Fruit fly (Drosophila melanogaster) whole organism, embryonic: ENCODE data around the gene CG14966.

Experiments
- ATbp ChIP-seq: fragments of 200-800 bp; sonication (Bioruptor generic); optimal IDR thresholded peaks from 2 replicates; lab custom pipeline; 2017; ENCODE audit warnings: missing biosample characterization, mild to moderate bottlenecking, missing genetic modification characterization, missing genetic modification reagents
- Ada2b ChIP-seq: fragments of 200-800 bp; sonication (Bioruptor generic); IDR thresholded peaks from 2 replicates; pipeline ENCODE4 v1.3.6; 2022; ENCODE audit warnings: missing biosample characterization, missing genetic modification characterization
- CG10209 ChIP-seq: fragments of 200-800 bp; sonication (Bioruptor generic); optimal IDR thresholded peaks from 3 replicates; lab custom pipeline; 2017; ENCODE audit warnings: missing biosample characterization, mild to moderate bottlenecking, missing genetic modification characterization, missing genetic modification reagents
- CG11696 ChIP-seq: fragments of 200-800 bp; sonication (Bioruptor generic); IDR thresholded peaks from 2 replicates; pipeline ENCODE4 v1.3.6; 2022; ENCODE audit warnings: missing biosample characterization, missing genetic modification characterization
- CG11723 ChIP-seq: fragments of 200-800 bp; sonication (Bioruptor generic); optimal IDR thresholded peaks from 2 replicates; lab custom pipeline; 2017; ENCODE audit warnings: missing biosample characterization, mild to moderate bottlenecking, missing genetic modification characterization
- CG12236 ChIP-seq: fragments of 200-800 bp; sonication (Bioruptor generic); optimal IDR thresholded peaks from 2 replicates; lab custom pipeline; 2016; ENCODE audit warnings: missing biosample characterization, missing genetic modification characterization
- CG12659 ChIP-seq: fragments of 200-800 bp; sonication (Bioruptor generic); optimal IDR thresholded peaks from 3 replicates; lab custom pipeline; 2017; ENCODE audit warnings: mild to moderate bottlenecking, missing biosample characterization, missing genetic modification reagents, missing genetic modification characterization
- CG13296 ChIP-seq: fragments of 200-800 bp; sonication (Bioruptor generic); optimal IDR thresholded peaks from 3 replicates; lab custom pipeline; 2018; ENCODE audit warnings: missing biosample characterization, mild to moderate bottlenecking, missing genetic modification characterization
- CG16813 ChIP-seq: fragments of 200-800 bp; sonication (Bioruptor generic); IDR thresholded peaks from 3 replicates; pipeline ENCODE4 v1.3.6; 2022; ENCODE audit warnings: missing biosample characterization, missing genetic modification characterization; ENCODE audit not compliant: partially characterized antibody
- CG2199 ChIP-seq: fragments of 200-800 bp; sonication (Bioruptor generic); IDR thresholded peaks from 3 replicates; pipeline ENCODE4 v1.3.6; 2022; ENCODE audit warnings: missing biosample characterization, missing genetic modification characterization
- CG2875 ChIP-seq: fragments of 200-800 bp; sonication (Bioruptor generic); optimal IDR thresholded peaks from 2 replicates; lab custom pipeline; 2017; ENCODE audit warnings: missing biosample characterization, mild to moderate bottlenecking, missing genetic modification characterization, missing genetic modification reagents
- CG30403 ChIP-seq: fragments of 200-800 bp; sonication (Bioruptor generic); optimal IDR thresholded peaks from 3 replicates; lab custom pipeline; 2016; ENCODE audit warnings: missing biosample characterization, missing genetic modification characterization
- CG4282 ChIP-seq: fragments of 200-800 bp; sonication (Bioruptor generic); optimal IDR thresholded peaks from 2 replicates; lab custom pipeline; 2016; ENCODE audit warnings: missing biosample characterization, missing genetic modification characterization
- CG4404 ChIP-seq: fragments of 200-800 bp; sonication (Bioruptor generic); IDR thresholded peaks from 2 replicates; pipeline ENCODE4 v1.3.6; 2022; ENCODE audit warnings: missing biosample characterization, missing genetic modification characterization
- CG4820 ChIP-seq: fragments of 200-800 bp; sonication (Bioruptor generic); optimal IDR thresholded peaks from 3 replicates; lab custom pipeline; 2016; ENCODE audit warnings: missing biosample characterization, missing genetic modification characterization
- CG5245 ChIP-seq: fragments of 200-800 bp; sonication (Bioruptor generic); optimal IDR thresholded peaks from 3 replicates; lab custom pipeline; 2016; ENCODE audit warnings: missing biosample characterization, missing genetic modification characterization
- CG7786 ChIP-seq: fragments of 200-800 bp; sonication (Bioruptor generic); optimal IDR thresholded peaks from 2 replicates; lab custom pipeline; 2016; ENCODE audit warnings: missing biosample characterization, missing genetic modification characterization
- CG8359 ChIP-seq: fragments of 200-800 bp; sonication (Bioruptor generic); optimal IDR thresholded peaks from 2 replicates; lab custom pipeline; 2017; ENCODE audit warnings: missing biosample characterization, mild to moderate bottlenecking, missing genetic modification characterization, borderline replicate concordance
- D19B ChIP-seq: fragments of 200-800 bp; sonication (Bioruptor generic); optimal IDR thresholded peaks from 2 replicates; lab custom pipeline; 2017; ENCODE audit warnings: missing biosample characterization, mild to moderate bottlenecking, missing genetic modification characterization
- Dip2 ChIP-seq: fragments of 200-800 bp; sonication (Bioruptor generic); IDR thresholded peaks from 2 replicates; pipeline ENCODE4 v1.3.6; 2022; ENCODE audit warnings: missing biosample characterization, missing genetic modification characterization
- Dip3 ChIP-seq: fragments of 200-800 bp; sonication (Bioruptor generic); optimal IDR thresholded peaks from 3 replicates; lab custom pipeline; 2016; ENCODE audit warnings: missing biosample characterization, missing genetic modification characterization
- HLH54F ChIP-seq: fragments of 200-800 bp; sonication (Bioruptor generic); optimal IDR thresholded peaks from 3 replicates; lab custom pipeline; 2016; ENCODE audit warnings: missing biosample characterization, missing genetic modification characterization
- HLHmδ ChIP-seq: fragments of 200-800 bp; sonication (Bioruptor generic); optimal IDR thresholded peaks from 2 replicates; lab custom pipeline; 2018; ENCODE audit warnings: missing biosample characterization, mild to moderate bottlenecking, missing genetic modification characterization, moderate library complexity
- HmgD ChIP-seq: fragments of 200-800 bp; sonication (Bioruptor generic); optimal IDR thresholded peaks from 3 replicates; lab custom pipeline; 2016; ENCODE audit warnings: missing biosample characterization, missing genetic modification characterization
- HmgZ ChIP-seq: fragments of 200-800 bp; sonication (Bioruptor generic); optimal IDR thresholded peaks from 2 replicates; lab custom pipeline; 2018; ENCODE audit warnings: missing biosample characterization, mild to moderate bottlenecking, missing genetic modification characterization
- Oaz ChIP-seq: fragments of 200-800 bp; sonication (Bioruptor generic); IDR thresholded peaks from 2 replicates; pipeline ENCODE4 v1.3.6; 2022; ENCODE audit warnings: missing biosample characterization, missing genetic modification characterization
- Pdp1 ChIP-seq, 2 experiments: fragments of 200-800 bp; sonication (Bioruptor generic); optimal IDR thresholded peaks; 3 replicates each; lab custom pipeline; 2016; ENCODE audit warnings: missing biosample characterization in 2 of 2, missing genetic modification characterization in 2 of 2, mild to moderate bottlenecking in 1 of 2, moderate library complexity in 1 of 2
- Stat92E ChIP-seq, 3 experiments: fragments of >200 bp in 2 of 3; fragments of 200-800 bp in 1 of 3; sonication (Bioruptor generic) in 1 of 3; optimal IDR thresholded peaks; 2 replicates each; lab custom pipeline; 2017 to 2019; ENCODE audit warnings: missing biosample characterization in 3 of 3, missing genetic modification characterization in 3 of 3, mild to moderate bottlenecking in 1 of 3, moderate library complexity in 1 of 3
- TFAM ChIP-seq: fragments of 200-800 bp; sonication (Bioruptor generic); optimal IDR thresholded peaks from 2 replicates; lab custom pipeline; 2017; ENCODE audit warnings: missing biosample characterization, missing genetic modification characterization, inconsistent platforms
- Taf1 ChIP-seq: fragments of 200-800 bp; sonication (Bioruptor generic); IDR thresholded peaks from 2 replicates; pipeline ENCODE4 v1.3.6; 2022; ENCODE audit warnings: missing biosample characterization, missing genetic modification characterization
- Trl ChIP-seq, 3 experiments: fragments of >200 bp in 2 of 3; fragments of 200-800 bp in 1 of 3; sonication (Bioruptor generic) in 1 of 3; optimal IDR thresholded peaks; 2 replicates in 1 of 3; 3 replicates in 2 of 3; lab custom pipeline; 2016 to 2017; ENCODE audit warnings: missing biosample characterization in 1 of 3, missing genetic modification characterization in 1 of 3
- Usf ChIP-seq: fragments of 200-800 bp; sonication (Bioruptor generic); optimal IDR thresholded peaks from 2 replicates; lab custom pipeline; 2017; ENCODE audit warnings: missing genotype, missing biosample characterization, missing genetic modification characterization
- al ChIP-seq: fragments of 200-800 bp; sonication (Bioruptor generic); IDR thresholded peaks from 2 replicates; pipeline ENCODE4 v1.3.6; 2022; ENCODE audit warnings: missing biosample characterization, missing genetic modification characterization
- ase ChIP-seq: fragments of 200-800 bp; sonication (Bioruptor generic); IDR thresholded peaks from 3 replicates; pipeline ENCODE4 v1.3.6; 2022; ENCODE audit warnings: missing biosample characterization, missing genetic modification characterization
- bigmax ChIP-seq: fragments of 200-800 bp; sonication (Bioruptor generic); optimal IDR thresholded peaks from 2 replicates; lab custom pipeline; 2018; ENCODE audit warnings: missing biosample characterization, mild to moderate bottlenecking, missing genetic modification characterization
- chm ChIP-seq: fragments of 200-800 bp; sonication (Bioruptor generic); IDR thresholded peaks from 2 replicates; pipeline ENCODE4 v1.3.6; 2022; ENCODE audit warnings: missing biosample characterization, missing genetic modification characterization
- emc ChIP-seq: fragments of 200-800 bp; sonication (Bioruptor generic); optimal IDR thresholded peaks from 2 replicates; lab custom pipeline; 2016; ENCODE audit warnings: missing biosample characterization, missing genetic modification characterization
- gce ChIP-seq: fragments of 200-800 bp; sonication (Bioruptor generic); IDR thresholded peaks from 3 replicates; pipeline ENCODE4 v1.3.6; 2022; ENCODE audit warnings: missing biosample characterization, missing genetic modification characterization
- hkb ChIP-seq, 2 experiments: fragments of 200-800 bp in 1 of 2; fragments of >200 bp in 1 of 2; sonication (Bioruptor generic) in 1 of 2; IDR thresholded peaks in 1 of 2; optimal IDR thresholded peaks in 1 of 2; 2 replicates each; pipeline versions ENCODE4 v1.3.6 to Lab custom; 2017 to 2022; ENCODE audit warnings: missing biosample characterization in 1 of 2, missing genetic modification characterization in 1 of 2
- kay ChIP-seq: fragments of 200-800 bp; sonication (Bioruptor generic); optimal IDR thresholded peaks from 2 replicates; lab custom pipeline; 2016; ENCODE audit warnings: missing biosample characterization, missing genetic modification characterization
- oc ChIP-seq: fragments of 200-800 bp; sonication (Bioruptor generic); optimal IDR thresholded peaks from 2 replicates; lab custom pipeline; 2018; ENCODE audit warnings: missing biosample characterization, mild to moderate bottlenecking, missing genetic modification characterization, moderate library complexity
- otp ChIP-seq: fragments of 200-800 bp; sonication (Bioruptor generic); IDR thresholded peaks from 3 replicates; pipeline ENCODE4, ENCODE4 v1.3.6; 2022; ENCODE audit warnings: missing biosample characterization, missing genetic modification characterization
- pb ChIP-seq: fragments of 200-800 bp; sonication (Bioruptor generic); optimal IDR thresholded peaks from 3 replicates; lab custom pipeline; 2016; ENCODE audit warnings: missing biosample characterization, missing genetic modification characterization
- phol ChIP-seq: fragments of 200-800 bp; sonication (Bioruptor generic); optimal IDR thresholded peaks from 3 replicates; lab custom pipeline; 2018; ENCODE audit warnings: missing biosample characterization, mild to moderate bottlenecking, missing genetic modification characterization, moderate library complexity
- ranshi ChIP-seq: fragments of 200-800 bp; sonication (Bioruptor generic); IDR thresholded peaks from 2 replicates; pipeline ENCODE4 v1.3.6; 2022; ENCODE audit warnings: missing biosample characterization, missing genetic modification characterization
- sima ChIP-seq: fragments of 200-800 bp; sonication (Bioruptor generic); optimal IDR thresholded peaks from 2 replicates; lab custom pipeline; 2016; ENCODE audit warnings: missing biosample characterization, missing genetic modification characterization
- tio ChIP-seq: fragments of 200-800 bp; sonication (Bioruptor generic); optimal IDR thresholded peaks from 2 replicates; lab custom pipeline; 2017; ENCODE audit warnings: missing biosample characterization, missing genetic modification characterization, inconsistent platforms
- toy ChIP-seq: fragments of 200-800 bp; sonication (Bioruptor generic); IDR thresholded peaks from 2 replicates; pipeline ENCODE4 v1.3.6; 2022; ENCODE audit warnings: missing biosample characterization, missing genetic modification characterization
- trem ChIP-seq: fragments of 200-800 bp; optimal IDR thresholded peaks from 3 replicates; lab custom pipeline; 2019; ENCODE audit warnings: missing biosample characterization, mild to moderate bottlenecking, missing genetic modification characterization, moderate library complexity
- usp ChIP-seq: fragments of >200 bp; optimal IDR thresholded peaks from 2 replicates; lab custom pipeline; 2017; ENCODE audit warnings: missing biosample characterization, missing genetic modification characterization
- vfl ChIP-seq: fragments of 200-800 bp; sonication (Bioruptor generic); optimal IDR thresholded peaks from 2 replicates; lab custom pipeline; 2016; ENCODE audit warnings: missing biosample characterization, missing genetic modification characterization

Gene CG14966

DNA sequence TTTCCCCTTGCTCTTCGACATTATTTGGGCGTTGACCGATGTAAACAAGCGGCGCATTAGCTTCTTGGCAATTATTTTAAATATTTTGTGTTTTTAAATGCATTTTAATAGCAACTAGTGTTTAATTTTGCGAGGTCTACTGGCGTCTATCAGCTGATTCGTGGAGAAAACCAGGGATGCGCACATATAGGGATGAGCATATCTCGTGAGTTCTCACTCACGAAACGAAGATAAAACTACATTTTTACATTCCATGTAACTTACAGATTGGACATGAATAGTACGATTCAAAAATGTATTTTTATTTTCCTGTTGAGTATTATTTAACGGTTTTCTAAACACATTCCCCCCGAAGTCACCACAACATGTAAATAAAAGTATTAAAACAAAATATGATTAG lies at the start of gene CG14966 (continued):
- TF ChIP-seq Stat92E (GFP tag; optimal IDR thresholded peaks at IDR 0.05; lab: Kevin White, UChicago), result peak in 1 of 3 experiments; percentile 80
- TF ChIP-seq Dip2 (GFP tag; lab: Robert Waterston, UW), result no peak
- TF ChIP-seq D19B, result no peak
- peak; percentile 0 for TF ChIP-seq CG7786 (GFP tag; lab: Kevin White, UChicago)
- TF ChIP-seq CG12236 (GFP tag; lab: Kevin White, UChicago), result no peak
- TF ChIP-seq HmgZ, result peak; percentile 69
- peak; percentile 91 for TF ChIP-seq CG16813
- no peak for TF ChIP-seq CG4404
- TF ChIP-seq toy (GFP tag; lab: Robert Waterston, UW), result no peak
- TF ChIP-seq emc (GFP tag; lab: Kevin White, UChicago), result no peak
- no peak for TF ChIP-seq tio (GFP tag; lab: Kevin White, UChicago)
- TF ChIP-seq Trl (optimal IDR thresholded peaks at IDR 0.05; lab: Kevin White, UChicago), result no peak
- no peak for TF ChIP-seq Trl (GFP tag; optimal IDR thresholded peaks at IDR 0.05; lab: Kevin White, UChicago)
- TF ChIP-seq CG4820, result no peak
- TF ChIP-seq ranshi (GFP tag; lab: Robert Waterston, UW), result no peak
- TF ChIP-seq CG8359 (GFP tag; lab: Kevin White, UChicago), result no peak
- TF ChIP-seq Dip3 (GFP tag; lab: Kevin White, UChicago), result no peak
- peak; percentile 8 for TF ChIP-seq bigmax (GFP tag; lab: Kevin White, UChicago)
- TF ChIP-seq Usf, result no peak
- TF ChIP-seq phol (tag; lab: Kevin White, UChicago), result peak; percentile 35
- no peak for TF ChIP-seq CG4282 (GFP tag; lab: Kevin White, UChicago)
- TF ChIP-seq sima (GFP tag; lab: Kevin White, UChicago), result no peak
- no peak for TF ChIP-seq CG5245 (GFP tag; lab: Kevin White, UChicago)
- TF ChIP-seq chm (GFP tag; lab: Robert Waterston, UW), result peak; percentile 30; the same call in 1 of the 2 replicates
- no peak for TF ChIP-seq HLHmδ (GFP tag; lab: Kevin White, UChicago)
- TF ChIP-seq ase (GFP tag; lab: Robert Waterston, UW), result no peak
- TF ChIP-seq al (GFP tag; lab: Robert Waterston, UW), result no peak
- no peak for TF ChIP-seq CG11723 (GFP tag; lab: Kevin White, UChicago)
- no peak for TF ChIP-seq pb (GFP tag; lab: Kevin White, UChicago)
- no peak for TF ChIP-seq oc (tag; lab: Kevin White, UChicago)
- no peak for TF ChIP-seq CG13296 (GFP tag; lab: Kevin White, UChicago)
- TF ChIP-seq CG2199, result peak; percentile 22; the same call in 2 of the 3 replicates
- no peak for TF ChIP-seq kay (GFP tag; lab: Kevin White, UChicago)
- peak; percentile 44 for TF ChIP-seq HmgD (GFP tag; lab: Kevin White, UChicago)
- peak; percentile 62 for TF ChIP-seq CG12659 (GFP tag; lab: Kevin White, UChicago)
- peak; percentile 28 for TF ChIP-seq vfl (GFP tag; lab: Kevin White, UChicago)
- no peak for TF ChIP-seq CG11696 (GFP tag; lab: Robert Waterston, UW)
- no peak for TF ChIP-seq CG2875 (GFP tag; lab: Kevin White, UChicago)
- TF ChIP-seq hkb (optimal IDR thresholded peaks at IDR 0.05; lab: Kevin White, UChicago), result no peak
- TF ChIP-seq hkb (GFP tag; IDR thresholded peaks at IDR 0.05; lab: Robert Waterston, UW), result no peak
- no peak for TF ChIP-seq usp (GFP tag; lab: Kevin White, UChicago)
- peak; percentile 42 for TF ChIP-seq HLH54F (GFP tag; lab: Kevin White, UChicago)
- no peak for TF ChIP-seq gce (GFP tag; lab: Robert Waterston, UW)
- TF ChIP-seq ATbp, result no peak
- TF ChIP-seq Pdp1 (GFP tag; optimal IDR thresholded peaks at IDR 0.05; lab: Kevin White, UChicago), result peak in 1 of 2 experiments; percentile 47
- no peak for TF ChIP-seq Oaz (GFP tag; lab: Robert Waterston, UW)
- no peak for TF ChIP-seq TFAM (GFP tag; lab: Kevin White, UChicago)
- no peak for TF ChIP-seq Taf1 (GFP tag; lab: Robert Waterston, UW)
- no peak for TF ChIP-seq otp
- TF ChIP-seq trem, result peak; percentile 76
- peak; percentile 13 for TF ChIP-seq CG30403
- 0 out of 2 replicates have a peak, but pooled peaks have one; percentile 28 for TF ChIP-seq Ada2b (GFP tag; lab: Robert Waterston, UW)
- TF ChIP-seq CG10209 (GFP tag; lab: Kevin White, UChicago), result no peak
